Worm (Caenorhabditis elegans): ENCODE results near the gene col-103.

- TF ChIP-seq ceh-83 (GFP tag; optimal IDR thresholded peaks at IDR 0.05) = no peak
- no peak for TF ChIP-seq ces-1 (GFP tag; optimal IDR thresholded peaks at IDR 0.05)
- no peak for TF ChIP-seq unc-62 (GFP tag; optimal IDR thresholded peaks at IDR 0.05)
- TF ChIP-seq snpc-4 (tag; optimal IDR thresholded peaks at IDR 0.05) = no peak
- TF ChIP-seq blmp-1 (tag; optimal IDR thresholded peaks at IDR 0.05) = no peak
- no peak for TF ChIP-seq sptf-1 (tag; optimal IDR thresholded peaks at IDR 0.05)
- TF ChIP-seq elt-3 (tag; optimal IDR thresholded peaks at IDR 0.05) = no peak
- no peak for TF ChIP-seq nhr-12 (tag; optimal IDR thresholded peaks at IDR 0.05)
These were observed 17.1 kb downstream of the col-103 start for ce11 chrIV:746333-746732.

Measured in whole organism, mixed stage, embryonic.